Worm (Caenorhabditis elegans) whole organism, early embryonic: ENCODE measurements around the gene ZK1307.9.

Experiments used
- F13C5.2 ChIP-seq: sonication (generic microtip); optimal IDR thresholded peaks from 2 replicates; lab custom pipeline; 2017; ENCODE audit warnings: mild to moderate bottlenecking, missing genetic modification characterization, inconsistent platforms, missing compliant biosample characterization
- ama-1 ChIP-seq: fragments of 150-350 bp; optimal IDR thresholded peaks from 2 replicates; lab custom pipeline; 2014
- hmbx-1 ChIP-seq: sonication (generic microtip); optimal IDR thresholded peaks from 2 replicates; lab custom pipeline; 2016; ENCODE audit warnings: mild to moderate bottlenecking, missing genetic modification characterization, missing compliant biosample characterization
- tbx-37 ChIP-seq: fragments of 200-800 bp; sonication (Bioruptor generic); conservative IDR thresholded peaks from 2 replicates; pipeline ENCODE4 v1.3.6; 2022; ENCODE audit warnings: missing genetic modification reagents, missing genetic modification characterization, missing compliant biosample characterization

- no peak for TF ChIP-seq ama-1
- TF ChIP-seq hmbx-1: no peak
- TF ChIP-seq tbx-37 (GFP tag; lab: Robert Waterston, UW): no peak
- TF ChIP-seq F13C5.2: no peak
These were observed 27.4 kb upstream of the ZK1307.9 start for ce11 chrII:9621913-9622348.
